Worm (Caenorhabditis elegans) whole organism, late embryonic: Measurements from ENCODE around the gene W01D2.1.

Source experiments
- C08G9.2 ChIP-seq: sonication (generic microtip); optimal IDR thresholded peaks from 2 replicates; lab custom pipeline; 2016; ENCODE audit warnings: mild to moderate bottlenecking, missing genetic modification characterization, moderate library complexity, missing compliant biosample characterization
- T23F11.4 ChIP-seq: fragments of 200-800 bp; sonication (Bioruptor generic); optimal IDR thresholded peaks from 2 replicates; lab custom pipeline; 2018; ENCODE audit warnings: mild to moderate bottlenecking, missing genetic modification characterization, missing compliant biosample characterization
- ceh-19 ChIP-seq: fragments of 200-800 bp; sonication (Bioruptor generic); optimal IDR thresholded peaks from 2 replicates; lab custom pipeline; 2018; ENCODE audit warnings: mild to moderate bottlenecking, missing genetic modification characterization, missing compliant biosample characterization
- ceh-2 ChIP-seq: sonication (generic microtip); optimal IDR thresholded peaks from 2 replicates; lab custom pipeline; 2016; ENCODE audit warnings: missing genotype, missing genetic modification characterization, missing compliant biosample characterization
- ceh-24 ChIP-seq: sonication (generic microtip); optimal IDR thresholded peaks from 2 replicates; lab custom pipeline; 2016; ENCODE audit warnings: mild to moderate bottlenecking, missing genetic modification characterization, missing compliant biosample characterization
- ceh-31 ChIP-seq: sonication (generic microtip); optimal IDR thresholded peaks from 2 replicates; lab custom pipeline; 2016; ENCODE audit warnings: missing genetic modification characterization, missing compliant biosample characterization
- che-1 ChIP-seq: sonication (generic microtip); optimal IDR thresholded peaks from 2 replicates; lab custom pipeline; 2016; ENCODE audit warnings: mild to moderate bottlenecking, missing genetic modification characterization, missing compliant biosample characterization
- dve-1 ChIP-seq: sonication (generic microtip); optimal IDR thresholded peaks from 2 replicates; lab custom pipeline; 2017; ENCODE audit warnings: antibody characterized with exemption, mild to moderate bottlenecking, missing genetic modification characterization, missing compliant biosample characterization
- elt-2 ChIP-seq: sonication (generic microtip); optimal IDR thresholded peaks from 2 replicates; lab custom pipeline; 2016; ENCODE audit warnings: missing genetic modification reagents, missing genetic modification characterization, missing compliant biosample characterization
- ets-4 ChIP-seq: sonication (generic microtip); optimal IDR thresholded peaks from 2 replicates; lab custom pipeline; 2016; ENCODE audit warnings: missing genetic modification characterization, missing compliant biosample characterization
- fax-1 ChIP-seq: sonication (generic microtip); optimal IDR thresholded peaks from 2 replicates; lab custom pipeline; 2016; ENCODE audit warnings: missing genotype, missing genetic modification characterization, missing compliant biosample characterization
- hlh-8 ChIP-seq: sonication (generic microtip); optimal IDR thresholded peaks from 2 replicates; lab custom pipeline; 2016; ENCODE audit warnings: missing genotype, missing genetic modification characterization, missing compliant biosample characterization
- pag-3 ChIP-seq: sonication (generic microtip); optimal IDR thresholded peaks from 2 replicates; lab custom pipeline; 2016; ENCODE audit warnings: missing compliant biosample characterization, missing genetic modification characterization, borderline replicate concordance
- pha-2 ChIP-seq: sonication (generic microtip); optimal IDR thresholded peaks from 2 replicates; lab custom pipeline; 2017; ENCODE audit warnings: mild to moderate bottlenecking, missing genetic modification characterization, missing compliant biosample characterization
- ref-2 ChIP-seq: sonication (generic microtip); optimal IDR thresholded peaks from 2 replicates; lab custom pipeline; 2016; ENCODE audit warnings: missing genetic modification characterization, missing compliant biosample characterization
- tbx-2 ChIP-seq: sonication (generic microtip); optimal IDR thresholded peaks from 2 replicates; lab custom pipeline; 2016; ENCODE audit warnings: missing genetic modification characterization, missing compliant biosample characterization
- tbx-7 ChIP-seq: sonication (generic microtip); optimal IDR thresholded peaks from 2 replicates; lab custom pipeline; 2016; ENCODE audit warnings: missing genotype, missing genetic modification characterization, missing compliant biosample characterization
- unc-3 ChIP-seq, 2 experiments: fragments of 200-800 bp in 1 of 2; sonication (Bioruptor generic) in 1 of 2; sonication (generic microtip) in 1 of 2; conservative IDR thresholded peaks in 1 of 2; optimal IDR thresholded peaks in 1 of 2; 2 replicates each; pipeline versions ENCODE4 v1.3.6 to Lab custom; 2016 to 2022; ENCODE audit warnings: missing compliant biosample characterization in 2 of 2, missing genetic modification characterization in 2 of 2, missing genetic modification reagents in 1 of 2
- zip-5 ChIP-seq: sonication (generic microtip); optimal IDR thresholded peaks from 2 replicates; lab custom pipeline; 2016; ENCODE audit warnings: missing genetic modification characterization, missing compliant biosample characterization
- ztf-16 ChIP-seq: sonication (generic microtip); optimal IDR thresholded peaks from 2 replicates; lab custom pipeline; 2017; ENCODE audit warnings: missing genetic modification characterization, missing compliant biosample characterization

The W01D2.1 gene

ce11 chrII:14856922-14857321, 41.6 kb downstream of the W01D2.1 start, which contains the start of gene rbm-28:
rbm-28 (plus strand) TSS chrII:14857259.
- peak; percentile 66 for TF ChIP-seq hlh-8 (tag; lab: Kevin White, UChicago)
- TF ChIP-seq tbx-7 (tag; lab: Kevin White, UChicago), result peak; percentile 44
- no peak for TF ChIP-seq T23F11.4
- peak; percentile 1 for TF ChIP-seq ceh-19 (GFP tag; lab: Kevin White, UChicago)
- no peak for TF ChIP-seq pag-3 (tag; lab: Kevin White, UChicago)
- TF ChIP-seq ceh-31, result peak; percentile 61
- peak; percentile 47 for TF ChIP-seq elt-2 (tag; lab: Kevin White, UChicago)
- TF ChIP-seq pha-2 (tag; lab: Kevin White, UChicago), result peak; percentile 24
- TF ChIP-seq ref-2 (tag; lab: Kevin White, UChicago), result peak; percentile 19
- TF ChIP-seq che-1, result peak; percentile 39
- peak; percentile 49 for TF ChIP-seq ceh-2 (tag; lab: Kevin White, UChicago)
- TF ChIP-seq C08G9.2 (tag; lab: Kevin White, UChicago), result peak; percentile 37
- 0 out of 2 replicates have a peak, but pooled peaks have one; percentile 14 for TF ChIP-seq unc-3 (GFP tag; conservative IDR thresholded peaks at IDR 0.05; lab: Robert Waterston, UW)
- TF ChIP-seq unc-3 (tag; optimal IDR thresholded peaks at IDR 0.05; lab: Kevin White, UChicago), result no peak
- no peak for TF ChIP-seq ztf-16 (tag; lab: Kevin White, UChicago)
- no peak for TF ChIP-seq fax-1 (tag; lab: Kevin White, UChicago)
- no peak for TF ChIP-seq ceh-24 (tag; lab: Kevin White, UChicago)
- peak; percentile 14 for TF ChIP-seq tbx-2
- no peak for TF ChIP-seq dve-1 (tag; lab: Kevin White, UChicago)
- TF ChIP-seq zip-5 (tag; lab: Kevin White, UChicago), result peak; percentile 49
- peak; percentile 59 for TF ChIP-seq ets-4 (tag; lab: Kevin White, UChicago)
